Worm (Caenorhabditis elegans) whole organism, mixed stage, embryonic: ENCODE data around the gene T28F3.8.

Experiments used
- M03D4.4 ChIP-seq: sonication (generic microtip); optimal IDR thresholded peaks from 2 replicates; lab custom pipeline; 2017; ENCODE audit warnings: mild to moderate bottlenecking, missing genetic modification characterization, missing compliant biosample characterization
- bed-3 ChIP-seq: fragments of 200-800 bp; sonication (Bioruptor generic); optimal IDR thresholded peaks from 3 replicates; lab custom pipeline; 2018; ENCODE audit warnings: mild to moderate bottlenecking, missing genetic modification characterization, moderate library complexity, missing compliant biosample characterization
- blmp-1 ChIP-seq: fragments of 150-350 bp; optimal IDR thresholded peaks from 2 replicates; lab custom pipeline; 2014; ENCODE audit warnings: missing biosample characterization, missing genetic modification characterization
- ceh-39 ChIP-seq: fragments of 150-350 bp; optimal IDR thresholded peaks from 2 replicates; lab custom pipeline; 2014; ENCODE audit warnings: missing biosample characterization, missing genetic modification characterization
- ceh-83 ChIP-seq: fragments of 200-800 bp; sonication (Bioruptor generic); optimal IDR thresholded peaks from 2 replicates; lab custom pipeline; 2018; ENCODE audit warnings: mild to moderate bottlenecking, missing genetic modification characterization, missing compliant biosample characterization
- ces-1 ChIP-seq: fragments of 150-350 bp; optimal IDR thresholded peaks from 2 replicates; lab custom pipeline; 2014; ENCODE audit warnings: missing biosample characterization, missing genetic modification reagents, missing genetic modification characterization
- drap-1 ChIP-seq: fragments of 200-800 bp; sonication (Bioruptor generic); optimal IDR thresholded peaks from 3 replicates; lab custom pipeline; 2018; ENCODE audit warnings: mild to moderate bottlenecking, missing genetic modification characterization, missing compliant biosample characterization
- elt-3 ChIP-seq: fragments of 150-350 bp; optimal IDR thresholded peaks from 2 replicates; lab custom pipeline; 2014; ENCODE audit warnings: missing biosample characterization, missing genetic modification characterization
- ham-2 ChIP-seq: fragments of 200-800 bp; sonication (Bioruptor generic); optimal IDR thresholded peaks from 2 replicates; lab custom pipeline; 2018; ENCODE audit warnings: mild to moderate bottlenecking, missing genetic modification characterization, missing compliant biosample characterization
- hlh-1 ChIP-seq: fragments of 150-350 bp; optimal IDR thresholded peaks from 2 replicates; lab custom pipeline; 2014; ENCODE audit warnings: missing biosample characterization, missing genetic modification reagents, missing genetic modification characterization
- lin-13 ChIP-seq: fragments of 150-350 bp; optimal IDR thresholded peaks from 2 replicates; lab custom pipeline; 2014; ENCODE audit warnings: missing biosample characterization, missing genetic modification characterization
- lin-32 ChIP-seq: fragments of 200-800 bp; sonication (Bioruptor generic); optimal IDR thresholded peaks from 2 replicates; lab custom pipeline; 2018; ENCODE audit warnings: mild to moderate bottlenecking, missing genetic modification characterization, missing compliant biosample characterization
- lsy-2 ChIP-seq: fragments of 150-350 bp; optimal IDR thresholded peaks from 2 replicates; lab custom pipeline; 2014; ENCODE audit warnings: missing biosample characterization, missing genetic modification characterization
- mab-5 ChIP-seq: fragments of 150-350 bp; optimal IDR thresholded peaks from 2 replicates; lab custom pipeline; 2014; ENCODE audit warnings: missing biosample characterization, missing genetic modification characterization
- mep-1 ChIP-seq: fragments of 150-350 bp; optimal IDR thresholded peaks from 2 replicates; lab custom pipeline; 2017; ENCODE audit warnings: missing biosample characterization, missing genetic modification reagents, missing genetic modification characterization, inconsistent platforms
- mls-2 ChIP-seq: sonication (generic microtip); optimal IDR thresholded peaks from 2 replicates; lab custom pipeline; 2016; ENCODE audit warnings: mild to moderate bottlenecking, missing genetic modification characterization, moderate library complexity, missing compliant biosample characterization
- nhr-2 ChIP-seq: fragments of 150-350 bp; optimal IDR thresholded peaks from 2 replicates; lab custom pipeline; 2014; ENCODE audit warnings: missing biosample characterization, missing genetic modification characterization
- nhr-237 ChIP-seq: fragments of 150-350 bp; optimal IDR thresholded peaks from 2 replicates; lab custom pipeline; 2014; ENCODE audit warnings: missing biosample characterization, missing genetic modification characterization
- nhr-28 ChIP-seq: fragments of 150-350 bp; optimal IDR thresholded peaks from 2 replicates; lab custom pipeline; 2014; ENCODE audit warnings: missing biosample characterization, missing genetic modification characterization
- nhr-76 ChIP-seq: sonication (generic microtip); optimal IDR thresholded peaks from 2 replicates; lab custom pipeline; 2017; ENCODE audit warnings: missing biosample characterization, missing genetic modification characterization
- pha-4 ChIP-seq: fragments of 150-350 bp; optimal IDR thresholded peaks from 2 replicates; lab custom pipeline; 2018; ENCODE audit warnings: missing biosample characterization, missing genetic modification reagents, missing genetic modification characterization
- sem-2 ChIP-seq: fragments of 200-800 bp; sonication (Bioruptor generic); optimal IDR thresholded peaks from 2 replicates; lab custom pipeline; 2018; ENCODE audit warnings: mild to moderate bottlenecking, missing genetic modification characterization, missing compliant biosample characterization
- snpc-4 ChIP-seq: fragments of 150-350 bp; optimal IDR thresholded peaks from 2 replicates; lab custom pipeline; 2014; ENCODE audit warnings: missing biosample characterization, missing genetic modification characterization
- sptf-1 ChIP-seq: sonication (generic microtip); optimal IDR thresholded peaks from 2 replicates; lab custom pipeline; 2017; ENCODE audit warnings: mild to moderate bottlenecking, missing genetic modification characterization, moderate library complexity, missing compliant biosample characterization
- tbx-8 ChIP-seq: fragments of 200-800 bp; sonication (Bioruptor generic); optimal IDR thresholded peaks from 2 replicates; lab custom pipeline; 2018; ENCODE audit warnings: mild to moderate bottlenecking, missing genetic modification characterization, moderate library complexity, missing compliant biosample characterization
- unc-120 ChIP-seq: sonication (generic microtip); optimal IDR thresholded peaks from 2 replicates; lab custom pipeline; 2017; ENCODE audit warnings: missing genetic modification characterization, missing compliant biosample characterization; ENCODE audit not compliant: poor library complexity, severe bottlenecking
- unc-39 ChIP-seq: fragments of 150-350 bp; optimal IDR thresholded peaks from 2 replicates; lab custom pipeline; 2014; ENCODE audit warnings: missing biosample characterization, missing genetic modification characterization
- unc-62 ChIP-seq: fragments of 150-350 bp; optimal IDR thresholded peaks from 2 replicates; lab custom pipeline; 2014; ENCODE audit warnings: missing biosample characterization, missing genetic modification reagents, missing genetic modification characterization
- zip-8 ChIP-seq: fragments of 150-350 bp; optimal IDR thresholded peaks from 2 replicates; lab custom pipeline; 2014; ENCODE audit warnings: missing biosample characterization, missing genetic modification characterization
- ztf-11 ChIP-seq: fragments of 150-350 bp; optimal IDR thresholded peaks from 2 replicates; lab custom pipeline; 2014; ENCODE audit warnings: missing biosample characterization, missing genetic modification characterization

The T28F3.8 gene

DNA sequence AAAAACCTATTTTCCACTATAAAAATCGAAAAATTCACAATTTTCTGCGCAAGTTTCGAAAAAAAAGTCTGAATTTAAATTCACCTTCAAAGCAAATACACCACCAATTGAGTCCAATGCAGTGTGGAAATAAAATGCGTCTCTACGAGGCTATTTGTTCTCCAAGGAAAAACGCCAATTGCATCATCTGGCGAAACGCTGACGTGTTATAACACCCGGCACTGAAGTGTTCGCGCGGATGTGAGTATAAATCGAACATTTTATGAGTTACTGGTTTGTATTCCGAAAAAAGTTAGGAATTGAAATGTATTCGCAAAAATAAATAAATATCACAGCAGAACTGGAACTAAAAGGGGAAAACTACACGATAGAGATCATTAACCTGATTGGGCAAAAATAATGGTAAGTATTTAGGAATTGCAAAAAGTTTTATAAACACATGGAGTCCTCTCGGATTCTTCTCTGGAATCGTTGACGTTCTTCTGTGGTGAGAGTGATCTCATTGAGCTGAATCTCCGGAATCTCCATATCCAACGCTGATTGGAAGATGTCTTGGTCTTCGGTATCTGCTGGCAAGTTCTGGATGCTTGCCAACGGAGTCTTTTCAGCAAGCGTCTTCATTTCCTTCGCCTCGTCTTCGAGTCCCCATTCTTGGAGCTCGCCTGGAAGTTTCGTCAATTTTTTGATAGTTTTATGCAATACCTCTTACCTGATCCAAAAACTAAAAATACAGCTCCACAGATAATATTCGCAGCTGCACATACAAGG lies 19.0 kb downstream of the T28F3.8 start, which contains the start of gene zipt-7.1:
TSS of gene zipt-7.1 (minus strand) at position 232 of the 768 bp plus-strand sequence.
- TF ChIP-seq M03D4.4 (tag; lab: Kevin White, UChicago) (no peak), pha-4 (no peak), lin-13 (tag; lab: Kevin White, UChicago) (no peak), lsy-2 (tag; lab: Kevin White, UChicago) (no peak), mls-2 (tag; lab: Kevin White, UChicago) (no peak), ztf-11 (no peak), mab-5 (tag; lab: Kevin White, UChicago) (no peak), nhr-2 (no peak), hlh-1 (tag; lab: Kevin White, UChicago) (no peak), snpc-4 (tag; lab: Kevin White, UChicago) (no peak), unc-120 (no peak), lin-32 (no peak), ces-1 (GFP tag; lab: Kevin White, UChicago) (no peak), sptf-1 (tag; lab: Kevin White, UChicago) (no peak), ceh-39 (tag; lab: Kevin White, UChicago) (no peak), nhr-237 (tag; lab: Kevin White, UChicago) (no peak), bed-3 (GFP tag; lab: Kevin White, UChicago) (no peak), unc-62 (no peak), sem-2 (GFP tag; lab: Kevin White, UChicago) (no peak), blmp-1 (no peak)

- TF ChIP-seq zip-8 (tag; lab: Kevin White, UChicago) (peak; percentile 10), ces-1 (GFP tag; lab: Kevin White, UChicago) (no peak)
Observed at ce11 chrIV:17285263-17285662, 21.9 kb downstream of the T28F3.8 start.

DNA sequence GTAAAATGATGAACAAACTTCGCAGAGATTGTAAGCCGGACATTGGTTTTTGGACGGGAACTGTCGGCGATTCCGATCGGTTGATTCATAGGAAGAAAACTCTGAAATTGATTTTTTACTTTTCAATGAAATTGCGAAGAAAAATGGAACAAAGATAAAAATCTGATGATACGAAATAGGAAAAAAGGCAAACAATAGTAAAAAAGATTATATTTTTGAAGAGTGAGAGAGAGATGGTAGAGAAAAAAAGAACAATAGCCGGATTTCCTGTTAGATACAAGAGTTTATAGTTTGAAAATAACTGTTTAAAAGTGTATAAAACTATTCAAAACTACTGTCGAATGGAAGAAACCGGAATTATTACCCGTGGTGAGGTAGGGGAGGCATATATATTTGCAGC lies 23.0 kb downstream of the T28F3.8 start, which contains the start of gene nra-1:
TSS of gene nra-1 (minus strand) at position 101 of the 400 bp plus-strand sequence.
- TF ChIP-seq mls-2 (tag; lab: Kevin White, UChicago) (no peak), ceh-83 (no peak), nhr-76 (no peak), unc-120 (no peak), sem-2 (GFP tag; lab: Kevin White, UChicago) (no peak), bed-3 (GFP tag; lab: Kevin White, UChicago) (no peak), mab-5 (tag; lab: Kevin White, UChicago) (no peak), nhr-28 (tag; lab: Kevin White, UChicago) (no peak), elt-3 (tag; lab: Kevin White, UChicago) (no peak), lsy-2 (tag; lab: Kevin White, UChicago) (no peak), snpc-4 (tag; lab: Kevin White, UChicago) (no peak), mep-1 (tag; lab: Kevin White, UChicago) (no peak), unc-62 (no peak), tbx-8 (GFP tag; lab: Kevin White, UChicago) (no peak)

DNA sequence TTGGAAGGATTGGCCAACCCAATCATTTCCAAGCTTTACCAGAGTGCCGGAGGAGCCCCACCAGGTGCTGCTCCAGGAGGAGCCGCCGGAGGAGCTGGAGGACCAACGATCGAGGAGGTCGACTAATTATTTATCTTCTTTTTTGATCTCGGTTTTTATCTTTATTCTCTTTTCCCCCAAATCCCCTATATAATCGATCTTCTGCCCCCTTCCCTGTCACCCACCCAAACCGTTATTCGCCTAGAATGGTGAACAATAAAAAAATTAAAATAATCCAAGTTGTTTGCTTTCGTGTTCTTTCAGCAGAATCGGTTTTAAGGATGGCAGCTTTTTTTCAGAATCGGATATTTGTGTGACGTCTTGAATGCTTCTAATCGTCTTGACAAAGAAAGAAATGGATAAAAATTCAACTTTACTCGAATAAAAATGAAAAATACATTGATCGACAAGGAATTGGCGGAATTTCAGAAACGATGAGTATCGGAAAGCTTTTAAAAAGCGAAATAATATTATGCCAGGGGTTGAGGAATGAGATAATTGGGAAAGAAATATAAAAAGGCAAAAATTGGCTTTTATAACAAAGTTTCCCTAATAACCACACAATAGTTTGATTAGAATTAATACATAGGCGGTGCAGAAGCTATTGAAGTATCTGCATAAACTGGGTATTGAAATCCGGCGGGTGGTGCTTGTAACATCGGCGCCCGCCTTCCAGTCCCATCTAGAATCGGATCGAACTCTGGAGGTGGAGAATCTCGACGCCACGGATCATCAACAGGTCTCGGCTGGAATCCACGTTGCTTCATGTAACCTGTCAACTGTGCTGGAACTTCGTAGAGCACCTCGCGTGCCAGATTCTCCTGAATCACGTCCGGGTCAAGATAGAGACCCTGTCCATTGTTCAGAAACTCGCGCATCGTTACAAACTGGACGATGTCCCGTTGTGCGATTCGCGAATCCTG lies 25.8 kb downstream of the T28F3.8 start:
- peak; percentile 22 for TF ChIP-seq ces-1 (GFP tag; lab: Kevin White, UChicago)
- TF ChIP-seq ham-2 (GFP tag; lab: Kevin White, UChicago), result no peak
- TF ChIP-seq mep-1 (tag; lab: Kevin White, UChicago), result no peak
- no peak for TF ChIP-seq nhr-28 (tag; lab: Kevin White, UChicago)
- no peak for TF ChIP-seq unc-39 (tag; lab: Kevin White, UChicago)
- no peak for TF ChIP-seq blmp-1
- no peak for TF ChIP-seq drap-1 (GFP tag; lab: Kevin White, UChicago)
- no peak for TF ChIP-seq tbx-8 (GFP tag; lab: Kevin White, UChicago)
